Worm (Caenorhabditis elegans): ENCODE data around the gene F59B2.12.

- TF ChIP-seq tra-4 (tag; optimal IDR thresholded peaks at IDR 0.05) (no peak), aly-1 (tag; optimal IDR thresholded peaks at IDR 0.05) (no peak), sea-1 (GFP tag; conservative IDR thresholded peaks at IDR 0.05) (no peak)
These were observed 41.6 kb downstream of the F59B2.12 start, which contains the start of gene gst-1 for ce11 chrIII:9058959-9059534.
